Fruit fly (Drosophila melanogaster) whole organism, embryonic: Measurements from ENCODE around the gene yellow-e2.
A peak's percentile ranks its signal among the peaks of the same experiment; 100 is the strongest.

Experiments
- CG10147 ChIP-seq: fragments of 200-800 bp; sonication (Bioruptor generic); optimal IDR thresholded peaks from 2 replicates; lab custom pipeline; 2019; ENCODE audit warnings: missing biosample characterization, mild to moderate bottlenecking, missing genetic modification characterization, moderate library complexity
- CG10274 ChIP-seq: fragments of 200-800 bp; sonication (Bioruptor generic); optimal IDR thresholded peaks from 3 replicates; lab custom pipeline; 2017; ENCODE audit warnings: missing biosample characterization, mild to moderate bottlenecking, missing genetic modification characterization
- CG10462 ChIP-seq: fragments of 200-800 bp; sonication (Bioruptor generic); optimal IDR thresholded peaks from 2 replicates; lab custom pipeline; 2016; ENCODE audit warnings: missing biosample characterization, missing genetic modification characterization
- CG10654 ChIP-seq: fragments of 200-800 bp; sonication (Bioruptor generic); optimal IDR thresholded peaks from 2 replicates; lab custom pipeline; 2016; ENCODE audit warnings: missing biosample characterization, missing genetic modification characterization
- CG11456 ChIP-seq: fragments of 200-800 bp; sonication (Bioruptor generic); IDR thresholded peaks from 3 replicates; pipeline ENCODE4 v1.3.6; 2022; ENCODE audit warnings: missing biosample characterization, missing genetic modification characterization
- CG12942 ChIP-seq: fragments of 200-800 bp; sonication (Bioruptor generic); optimal IDR thresholded peaks from 3 replicates; lab custom pipeline; 2016; ENCODE audit warnings: missing biosample characterization, missing genetic modification characterization
- CG14667 ChIP-seq: fragments of 200-800 bp; sonication (Bioruptor generic); IDR thresholded peaks from 2 replicates; pipeline ENCODE4 v1.3.6; 2022; ENCODE audit warnings: missing biosample characterization, missing genetic modification characterization
- CG15073 ChIP-seq: fragments of 200-800 bp; sonication (Bioruptor generic); optimal IDR thresholded peaks from 2 replicates; lab custom pipeline; 2016; ENCODE audit warnings: missing biosample characterization, missing genetic modification characterization
- CG15479 ChIP-seq: fragments of 200-800 bp; sonication (Bioruptor generic); optimal IDR thresholded peaks from 3 replicates; lab custom pipeline; 2019; ENCODE audit warnings: missing biosample characterization, mild to moderate bottlenecking, missing genetic modification characterization, moderate library complexity
- CG17359 ChIP-seq: fragments of 200-800 bp; sonication (Bioruptor generic); optimal IDR thresholded peaks from 3 replicates; lab custom pipeline; 2018; ENCODE audit warnings: missing biosample characterization, mild to moderate bottlenecking, missing genetic modification characterization, moderate library complexity
- CG17568 ChIP-seq: fragments of 200-800 bp; sonication (Bioruptor generic); optimal IDR thresholded peaks from 2 replicates; lab custom pipeline; 2018; ENCODE audit warnings: missing biosample characterization, mild to moderate bottlenecking, missing genetic modification characterization, moderate library complexity
- CG2875 ChIP-seq: fragments of 200-800 bp; sonication (Bioruptor generic); optimal IDR thresholded peaks from 2 replicates; lab custom pipeline; 2017; ENCODE audit warnings: missing biosample characterization, mild to moderate bottlenecking, missing genetic modification characterization, missing genetic modification reagents
- CG30020 ChIP-seq: fragments of 200-800 bp; optimal IDR thresholded peaks from 2 replicates; lab custom pipeline; 2019; ENCODE audit warnings: missing biosample characterization, mild to moderate bottlenecking, missing genetic modification characterization, moderate library complexity
- CG5245 ChIP-seq: fragments of 200-800 bp; sonication (Bioruptor generic); optimal IDR thresholded peaks from 3 replicates; lab custom pipeline; 2016; ENCODE audit warnings: missing biosample characterization, missing genetic modification characterization
- CG8089 ChIP-seq: fragments of 200-800 bp; sonication (Bioruptor generic); optimal IDR thresholded peaks from 3 replicates; lab custom pipeline; 2016; ENCODE audit warnings: missing biosample characterization, missing genetic modification characterization
- CG8281 ChIP-seq: fragments of 200-800 bp; sonication (Bioruptor generic); optimal IDR thresholded peaks from 2 replicates; lab custom pipeline; 2018; ENCODE audit warnings: missing biosample characterization, mild to moderate bottlenecking, missing genetic modification characterization, moderate library complexity
- CG8359 ChIP-seq: fragments of 200-800 bp; sonication (Bioruptor generic); optimal IDR thresholded peaks from 2 replicates; lab custom pipeline; 2017; ENCODE audit warnings: missing biosample characterization, mild to moderate bottlenecking, missing genetic modification characterization, borderline replicate concordance
- CG9437 ChIP-seq: fragments of 200-800 bp; sonication (Bioruptor generic); optimal IDR thresholded peaks from 2 replicates; lab custom pipeline; 2018; ENCODE audit warnings: missing biosample characterization, mild to moderate bottlenecking, missing genetic modification characterization
- Doc3 ChIP-seq: fragments of 200-800 bp; sonication (Bioruptor generic); IDR thresholded peaks from 3 replicates; pipeline ENCODE4 v1.3.6; 2022; ENCODE audit warnings: missing biosample characterization, missing genetic modification characterization; ENCODE audit not compliant: partially characterized antibody
- Dp ChIP-seq: fragments of 200-800 bp; sonication (Bioruptor generic); optimal IDR thresholded peaks from 2 replicates; lab custom pipeline; 2018; ENCODE audit warnings: missing biosample characterization, mild to moderate bottlenecking, missing genetic modification characterization, moderate library complexity
- Fer2 ChIP-seq: fragments of 200-800 bp; sonication (Bioruptor generic); optimal IDR thresholded peaks from 2 replicates; lab custom pipeline; 2018; ENCODE audit warnings: missing biosample characterization, mild to moderate bottlenecking, missing genetic modification characterization, moderate library complexity
- GATAe ChIP-seq: fragments of 200-800 bp; sonication (Bioruptor generic); conservative IDR thresholded peaks from 2 replicates; pipeline ENCODE4 v1.3.6; 2022; ENCODE audit warnings: missing biosample characterization, missing genetic modification characterization
- Hand ChIP-seq: fragments of 200-800 bp; sonication (Bioruptor generic); optimal IDR thresholded peaks from 2 replicates; lab custom pipeline; 2017; ENCODE audit warnings: mild to moderate bottlenecking, missing biosample characterization, missing genetic modification reagents, missing genetic modification characterization
- MBD-R2 ChIP-seq: fragments of 200-800 bp; sonication (Bioruptor generic); IDR thresholded peaks from 2 replicates; pipeline ENCODE4 v1.3.6; 2022; ENCODE audit warnings: missing biosample characterization, missing genetic modification characterization
- Mrtf ChIP-seq: fragments of 200-800 bp; sonication (Bioruptor generic); IDR thresholded peaks from 3 replicates; pipeline ENCODE4 v1.3.6; 2022; ENCODE audit warnings: missing biosample characterization, missing genetic modification characterization
- Ptx1 ChIP-seq: fragments of 200-800 bp; sonication (Bioruptor generic); IDR thresholded peaks from 2 replicates; pipeline ENCODE4 v1.3.6; 2022; ENCODE audit warnings: missing biosample characterization, missing genetic modification characterization
- Spps ChIP-seq: fragments of 200-800 bp; sonication (Bioruptor generic); optimal IDR thresholded peaks from 2 replicates; lab custom pipeline; 2018; ENCODE audit warnings: missing biosample characterization, mild to moderate bottlenecking, missing genetic modification characterization
- Vsx1 ChIP-seq: fragments of 200-800 bp; sonication (Bioruptor generic); optimal IDR thresholded peaks from 2 replicates; lab custom pipeline; 2017; ENCODE audit warnings: missing biosample characterization, mild to moderate bottlenecking, missing genetic modification characterization, missing genetic modification reagents
- cad ChIP-seq: fragments of >200 bp; optimal IDR thresholded peaks from 2 replicates; lab custom pipeline; 2017; ENCODE audit warnings: missing biosample characterization, missing genetic modification characterization
- cato ChIP-seq: fragments of 200-800 bp; sonication (Bioruptor generic); optimal IDR thresholded peaks from 2 replicates; lab custom pipeline; 2016; ENCODE audit warnings: missing biosample characterization, missing genetic modification characterization, borderline replicate concordance
- croc ChIP-seq: fragments of 200-800 bp; sonication (Bioruptor generic); conservative IDR thresholded peaks from 3 replicates; pipeline ENCODE4 v1.3.6; 2022; ENCODE audit warnings: missing biosample characterization, missing genetic modification characterization
- da ChIP-seq: fragments of 200-800 bp; sonication (Bioruptor generic); optimal IDR thresholded peaks from 2 replicates; lab custom pipeline; 2016; ENCODE audit warnings: missing biosample characterization, missing genetic modification characterization
- dysf ChIP-seq: fragments of 200-800 bp; sonication (Bioruptor generic); IDR thresholded peaks from 3 replicates; pipeline ENCODE4 v1.3.6; 2022; ENCODE audit warnings: missing biosample characterization, missing genetic modification characterization
- gcm ChIP-seq: fragments of 200-800 bp; sonication (Bioruptor generic); optimal IDR thresholded peaks from 2 replicates; lab custom pipeline; 2019; ENCODE audit warnings: missing biosample characterization, mild to moderate bottlenecking, missing genetic modification characterization, moderate library complexity
- gt ChIP-seq: fragments of 200-800 bp; sonication (Bioruptor generic); IDR thresholded peaks from 2 replicates; pipeline ENCODE4 v1.3.6; 2022; ENCODE audit warnings: missing biosample characterization, missing genetic modification characterization
- kay ChIP-seq: fragments of 200-800 bp; sonication (Bioruptor generic); optimal IDR thresholded peaks from 2 replicates; lab custom pipeline; 2016; ENCODE audit warnings: missing biosample characterization, missing genetic modification characterization
- lab ChIP-seq: fragments of 200-800 bp; sonication (Bioruptor generic); optimal IDR thresholded peaks from 3 replicates; lab custom pipeline; 2017; ENCODE audit warnings: missing biosample characterization, missing genetic modification characterization, mild to moderate bottlenecking, moderate library complexity, missing genetic modification reagents
- lmd ChIP-seq: fragments of 200-800 bp; sonication (Bioruptor generic); IDR thresholded peaks from 2 replicates; pipeline ENCODE4 v1.3.6; 2022; ENCODE audit warnings: missing biosample characterization, missing genetic modification characterization
- lola ChIP-seq, 3 experiments: fragments of >200 bp in 2 of 3; fragments of 200-800 bp in 1 of 3; sonication (Bioruptor generic) in 1 of 3; optimal IDR thresholded peaks; 2 replicates each; lab custom pipeline; 2017 to 2019; ENCODE audit warnings: missing biosample characterization in 3 of 3, missing genetic modification characterization in 3 of 3, mild to moderate bottlenecking in 1 of 3, moderate library complexity in 1 of 3
- phol ChIP-seq: fragments of 200-800 bp; sonication (Bioruptor generic); optimal IDR thresholded peaks from 3 replicates; lab custom pipeline; 2018; ENCODE audit warnings: missing biosample characterization, mild to moderate bottlenecking, missing genetic modification characterization, moderate library complexity
- psq ChIP-seq: fragments of 200-800 bp; sonication (Bioruptor generic); optimal IDR thresholded peaks from 2 replicates; lab custom pipeline; 2017; ENCODE audit warnings: missing biosample characterization, missing genetic modification characterization
- seq ChIP-seq: fragments of 200-800 bp; sonication (Bioruptor generic); IDR thresholded peaks from 2 replicates; pipeline ENCODE4 v1.3.6; 2022; ENCODE audit warnings: missing biosample characterization, missing genetic modification characterization
- sna ChIP-seq: fragments of 200-800 bp; sonication (Bioruptor generic); IDR thresholded peaks from 2 replicates; pipeline ENCODE4 v1.3.6; 2022; ENCODE audit warnings: missing biosample characterization, missing genetic modification characterization; ENCODE audit not compliant: partially characterized antibody
- stc ChIP-seq: fragments of 200-800 bp; sonication (Bioruptor generic); IDR thresholded peaks from 2 replicates; pipeline ENCODE4 v1.3.6; 2022; ENCODE audit warnings: missing biosample characterization, missing genetic modification characterization
- vnd ChIP-seq: fragments of 200-800 bp; sonication (Bioruptor generic); IDR thresholded peaks from 3 replicates; pipeline ENCODE4 v1.3.6; 2022; ENCODE audit warnings: missing biosample characterization, missing genetic modification characterization; ENCODE audit not compliant: partially characterized antibody
- zf30C ChIP-seq: fragments of 200-800 bp; sonication (Bioruptor generic); optimal IDR thresholded peaks from 3 replicates; lab custom pipeline; 2018; ENCODE audit warnings: missing biosample characterization, mild to moderate bottlenecking, missing genetic modification characterization
- zfh1 ChIP-seq: fragments of 200-800 bp; sonication (Bioruptor generic); IDR thresholded peaks from 3 replicates; pipeline ENCODE4 v1.3.6; 2022; ENCODE audit warnings: missing biosample characterization, missing genetic modification characterization

Gene yellow-e2

DNA sequence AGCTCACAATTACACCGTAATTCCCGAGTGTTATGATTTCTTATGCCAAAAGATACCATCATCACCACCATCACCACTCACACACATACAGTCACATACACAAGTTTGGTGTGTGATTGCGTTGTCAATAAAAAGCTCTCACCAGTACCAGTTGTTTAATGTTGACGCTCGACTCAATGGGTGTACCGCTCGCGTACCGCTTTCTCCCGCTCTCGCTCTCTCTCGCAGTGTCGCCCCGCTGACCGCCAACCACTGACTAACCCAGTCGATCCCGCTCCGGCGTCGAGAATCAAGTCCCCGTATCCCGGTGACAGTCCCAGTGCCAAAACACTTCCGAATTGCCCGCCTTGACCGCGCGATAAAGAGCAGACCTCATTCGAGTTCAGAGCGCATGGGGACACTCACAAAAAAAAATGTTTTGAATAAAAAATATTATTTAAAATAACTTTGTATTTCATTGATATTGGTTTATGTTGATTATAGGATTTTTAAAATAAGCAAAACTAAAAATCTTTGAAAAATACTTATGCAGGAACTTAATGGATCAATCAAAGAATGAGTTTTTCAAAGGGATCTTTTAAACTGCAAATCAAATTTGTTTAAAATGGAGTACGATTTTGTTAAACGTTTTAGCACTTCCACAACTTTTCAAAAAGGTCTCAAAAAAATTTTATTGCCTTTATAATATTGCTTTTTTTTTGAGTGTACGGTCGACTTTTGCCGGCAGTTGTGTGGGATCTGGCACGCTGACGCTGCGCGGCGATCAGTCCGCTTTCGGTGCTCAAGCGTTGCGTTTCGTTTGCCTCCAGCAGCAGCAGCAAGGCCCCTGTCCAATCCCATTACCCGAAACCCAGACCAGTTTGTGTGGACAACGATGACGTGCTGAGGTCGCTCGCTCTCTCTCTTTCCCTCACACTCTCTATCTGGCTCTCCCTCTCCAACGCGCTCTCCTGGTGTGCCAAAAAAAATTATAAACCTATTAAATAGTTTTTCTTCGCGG is 42.3 kb downstream of the yellow-e2 start, which contains the start of gene Dic1 (continued):
- TF ChIP-seq croc (peak; percentile 79), CG9437 (GFP tag; lab: Kevin White, UChicago) (peak; percentile 95), CG10274 (GFP tag; lab: Kevin White, UChicago) (peak; percentile 91), CG17568 (GFP tag; lab: Kevin White, UChicago) (peak; percentile 84), CG12942 (peak; percentile 93), Spps (peak; percentile 97), lab (GFP tag; lab: Kevin White, UChicago) (peak; percentile 98), psq (peak; percentile 87), cato (GFP tag; lab: Kevin White, UChicago) (peak; percentile 92), Vsx1 (GFP tag; lab: Kevin White, UChicago) (peak; percentile 90), sna (GFP tag; lab: Robert Waterston, UW) (0 out of 2 replicates have a peak, but pooled peaks have one; percentile 36), CG15479 (GFP tag; lab: Kevin White, UChicago) (peak; percentile 30), kay (GFP tag; lab: Kevin White, UChicago) (peak; percentile 91), vnd (GFP tag; lab: Robert Waterston, UW) (0 out of 3 replicates have a peak, but pooled peaks have one; percentile 7), CG8089 (GFP tag; lab: Kevin White, UChicago) (peak; percentile 77), CG15073 (peak; percentile 72), lola (GFP tag; optimal IDR thresholded peaks at IDR 0.05; lab: Kevin White, UChicago) (peak in 1 of 3 experiments; percentile 97), zf30C (GFP tag; lab: Kevin White, UChicago) (peak; percentile 90), phol (tag; lab: Kevin White, UChicago) (peak; percentile 98), lmd (peak; percentile 96), MBD-R2 (GFP tag; lab: Robert Waterston, UW) (peak; percentile 84), da (peak; percentile 77), Mrtf (peak; percentile 90), cad (GFP tag; lab: Kevin White, UChicago) (no peak), CG8281 (tag; lab: Kevin White, UChicago) (peak; percentile 87), CG5245 (GFP tag; lab: Kevin White, UChicago) (peak; percentile 95), CG14667 (GFP tag; lab: Robert Waterston, UW) (peak; percentile 74), Dp (no peak), zfh1 (GFP tag; lab: Robert Waterston, UW) (peak; percentile 83), CG30020 (tag; lab: Kevin White, UChicago) (peak; percentile 83), GATAe (peak; percentile 65), Hand (GFP tag; lab: Kevin White, UChicago) (peak; percentile 94), CG8359 (GFP tag; lab: Kevin White, UChicago) (peak; percentile 90), CG17359 (peak; percentile 98), Fer2 (tag; lab: Kevin White, UChicago) (peak; percentile 95), CG2875 (GFP tag; lab: Kevin White, UChicago) (peak; percentile 94), stc (GFP tag; lab: Robert Waterston, UW) (peak; percentile 89), CG10147 (GFP tag; lab: Kevin White, UChicago) (peak; percentile 98), gcm (GFP tag; lab: Kevin White, UChicago) (peak; percentile 95), CG10462 (GFP tag; lab: Kevin White, UChicago) (peak; percentile 94), gt (GFP tag; lab: Robert Waterston, UW) (peak; percentile 69), dysf (GFP tag; lab: Robert Waterston, UW) (peak; percentile 96), Doc3 (GFP tag; lab: Robert Waterston, UW) (no peak), seq (GFP tag; lab: Robert Waterston, UW) (peak; percentile 91), Ptx1 (peak; percentile 96), CG11456 (GFP tag; lab: Robert Waterston, UW) (peak; percentile 85), CG10654 (GFP tag; lab: Kevin White, UChicago) (peak; percentile 93)
